Fruit fly (Drosophila melanogaster) whole organism, embryonic: ENCODE measurements around the gene AhcyL1.

Experiments used
- BEAF-32 ChIP-seq: fragments of 200-800 bp; sonication (Bioruptor generic); optimal IDR thresholded peaks from 3 replicates; lab custom pipeline; 2017; ENCODE audit warnings: missing biosample characterization, missing genetic modification characterization, mild to moderate bottlenecking, moderate library complexity, missing genetic modification reagents
- CG10147 ChIP-seq: fragments of 200-800 bp; sonication (Bioruptor generic); optimal IDR thresholded peaks from 2 replicates; lab custom pipeline; 2019; ENCODE audit warnings: missing biosample characterization, mild to moderate bottlenecking, missing genetic modification characterization, moderate library complexity
- CG12219 ChIP-seq: fragments of 200-800 bp; sonication (Bioruptor generic); optimal IDR thresholded peaks from 3 replicates; lab custom pipeline; 2018; ENCODE audit warnings: missing biosample characterization, mild to moderate bottlenecking, missing genetic modification characterization
- CG12391 ChIP-seq: fragments of 200-800 bp; sonication (Bioruptor generic); optimal IDR thresholded peaks from 3 replicates; lab custom pipeline; 2018; ENCODE audit warnings: missing biosample characterization, mild to moderate bottlenecking, missing genetic modification characterization, moderate library complexity
- CG12744 ChIP-seq: fragments of 200-800 bp; sonication (Bioruptor generic); optimal IDR thresholded peaks from 2 replicates; lab custom pipeline; 2016; ENCODE audit warnings: missing biosample characterization, missing genetic modification characterization
- CG12942 ChIP-seq: fragments of 200-800 bp; sonication (Bioruptor generic); optimal IDR thresholded peaks from 3 replicates; lab custom pipeline; 2016; ENCODE audit warnings: missing biosample characterization, missing genetic modification characterization
- CG13624 ChIP-seq: fragments of 200-800 bp; sonication (Bioruptor generic); optimal IDR thresholded peaks from 2 replicates; lab custom pipeline; 2016; ENCODE audit warnings: missing biosample characterization, missing genetic modification characterization
- CG14667 ChIP-seq: fragments of 200-800 bp; sonication (Bioruptor generic); IDR thresholded peaks from 2 replicates; pipeline ENCODE4 v1.3.6; 2022; ENCODE audit warnings: missing biosample characterization, missing genetic modification characterization
- CG18262 ChIP-seq: fragments of 200-800 bp; optimal IDR thresholded peaks from 3 replicates; lab custom pipeline; 2019; ENCODE audit warnings: missing biosample characterization, mild to moderate bottlenecking, missing genetic modification characterization, moderate library complexity
- CG1832 ChIP-seq: fragments of 200-800 bp; sonication (Bioruptor generic); optimal IDR thresholded peaks from 2 replicates; lab custom pipeline; 2017; ENCODE audit warnings: missing biosample characterization, mild to moderate bottlenecking, missing genetic modification characterization, inconsistent platforms
- CG31224 ChIP-seq: fragments of 200-800 bp; sonication (Bioruptor generic); IDR thresholded peaks from 2 replicates; pipeline ENCODE4 v1.3.6; 2022; ENCODE audit warnings: missing biosample characterization, missing genetic modification characterization
- CG31441 ChIP-seq: fragments of 200-800 bp; sonication (Bioruptor generic); IDR thresholded peaks from 2 replicates; pipeline ENCODE4 v1.3.6; 2022; ENCODE audit warnings: missing biosample characterization, missing genetic modification characterization
- CG3163 ChIP-seq: fragments of 200-800 bp; sonication (Bioruptor generic); optimal IDR thresholded peaks from 3 replicates; lab custom pipeline; 2016; ENCODE audit warnings: missing biosample characterization, missing genetic modification characterization
- CG32532 ChIP-seq: fragments of 200-800 bp; sonication (Bioruptor generic); IDR thresholded peaks from 2 replicates; pipeline ENCODE4 v1.3.6; 2022; ENCODE audit warnings: missing biosample characterization, missing genetic modification characterization
- CG34224 ChIP-seq: fragments of 200-800 bp; sonication (Bioruptor generic); IDR thresholded peaks from 3 replicates; pipeline ENCODE4 v1.3.6; 2022; ENCODE audit warnings: missing biosample characterization, missing genetic modification characterization; ENCODE audit not compliant: partially characterized antibody
- CG34376 ChIP-seq: fragments of 200-800 bp; sonication (Bioruptor generic); optimal IDR thresholded peaks from 2 replicates; lab custom pipeline; 2018; ENCODE audit warnings: missing biosample characterization, mild to moderate bottlenecking, missing genetic modification characterization
- CG4617 ChIP-seq: fragments of 200-800 bp; sonication (Bioruptor generic); optimal IDR thresholded peaks from 3 replicates; lab custom pipeline; 2016; ENCODE audit warnings: missing biosample characterization, missing genetic modification characterization, borderline replicate concordance
- CG6254 ChIP-seq: fragments of 200-800 bp; sonication (Bioruptor generic); optimal IDR thresholded peaks from 3 replicates; lab custom pipeline; 2017; ENCODE audit warnings: mild to moderate bottlenecking, missing biosample characterization, missing genetic modification reagents, missing genetic modification characterization
- CG6272 ChIP-seq: fragments of 200-800 bp; sonication (Bioruptor generic); IDR thresholded peaks from 2 replicates; pipeline ENCODE4 v1.3.6; 2022; ENCODE audit warnings: missing biosample characterization, missing genetic modification characterization
- CG7372 ChIP-seq: fragments of 200-800 bp; sonication (Bioruptor generic); IDR thresholded peaks from 2 replicates; pipeline ENCODE4 v1.3.6; 2022; ENCODE audit warnings: missing biosample characterization, missing genetic modification characterization
- CG7786 ChIP-seq: fragments of 200-800 bp; sonication (Bioruptor generic); optimal IDR thresholded peaks from 2 replicates; lab custom pipeline; 2016; ENCODE audit warnings: missing biosample characterization, missing genetic modification characterization
- CG8089 ChIP-seq: fragments of 200-800 bp; sonication (Bioruptor generic); optimal IDR thresholded peaks from 3 replicates; lab custom pipeline; 2016; ENCODE audit warnings: missing biosample characterization, missing genetic modification characterization
- CG9727 ChIP-seq: fragments of 200-800 bp; sonication (Bioruptor generic); optimal IDR thresholded peaks from 3 replicates; lab custom pipeline; 2017; ENCODE audit warnings: missing biosample characterization, mild to moderate bottlenecking, missing genetic modification characterization
- D19A ChIP-seq: fragments of 200-800 bp; optimal IDR thresholded peaks from 3 replicates; lab custom pipeline; 2019; ENCODE audit warnings: missing biosample characterization, mild to moderate bottlenecking, missing genetic modification characterization, moderate library complexity
- Dref ChIP-seq: fragments of 200-800 bp; sonication (Bioruptor generic); IDR thresholded peaks from 2 replicates; pipeline ENCODE4 v1.3.6; 2022; ENCODE audit warnings: missing biosample characterization, missing genetic modification characterization
- Drgx ChIP-seq: fragments of 200-800 bp; sonication (Bioruptor generic); IDR thresholded peaks from 2 replicates; pipeline ENCODE4 v1.3.6; 2022; ENCODE audit warnings: missing biosample characterization, missing genetic modification characterization
- GATAe ChIP-seq: fragments of 200-800 bp; sonication (Bioruptor generic); conservative IDR thresholded peaks from 2 replicates; pipeline ENCODE4 v1.3.6; 2022; ENCODE audit warnings: missing biosample characterization, missing genetic modification characterization
- Gug ChIP-seq: fragments of 200-800 bp; sonication (Bioruptor generic); IDR thresholded peaks from 4 replicates; pipeline ENCODE4 v1.3.6; 2022; ENCODE audit warnings: missing biosample characterization, missing genetic modification characterization
- HmgD ChIP-seq: fragments of 200-800 bp; sonication (Bioruptor generic); optimal IDR thresholded peaks from 3 replicates; lab custom pipeline; 2016; ENCODE audit warnings: missing biosample characterization, missing genetic modification characterization
- MBD-R2 ChIP-seq: fragments of 200-800 bp; sonication (Bioruptor generic); IDR thresholded peaks from 2 replicates; pipeline ENCODE4 v1.3.6; 2022; ENCODE audit warnings: missing biosample characterization, missing genetic modification characterization
- Mes4 ChIP-seq: fragments of 200-800 bp; sonication (Bioruptor generic); optimal IDR thresholded peaks from 2 replicates; lab custom pipeline; 2016; ENCODE audit warnings: missing biosample characterization, missing genetic modification characterization
- Oli ChIP-seq: fragments of 200-800 bp; sonication (Bioruptor generic); optimal IDR thresholded peaks from 2 replicates; lab custom pipeline; 2018; ENCODE audit warnings: missing biosample characterization, mild to moderate bottlenecking, missing genetic modification characterization, moderate library complexity
- PHDP ChIP-seq: fragments of 200-800 bp; sonication (Bioruptor generic); optimal IDR thresholded peaks from 3 replicates; lab custom pipeline; 2018; ENCODE audit warnings: missing biosample characterization, mild to moderate bottlenecking, missing genetic modification characterization, moderate library complexity
- abd-A ChIP-seq: fragments of 200-800 bp; sonication (Bioruptor generic); optimal IDR thresholded peaks from 3 replicates; lab custom pipeline; 2019; ENCODE audit warnings: missing biosample characterization, mild to moderate bottlenecking, missing genetic modification characterization, moderate library complexity
- ara ChIP-seq: fragments of 200-800 bp; sonication (Bioruptor generic); IDR thresholded peaks from 2 replicates; pipeline ENCODE4 v1.3.6; 2022; ENCODE audit warnings: missing biosample characterization, missing genetic modification characterization
- ase ChIP-seq: fragments of 200-800 bp; sonication (Bioruptor generic); IDR thresholded peaks from 3 replicates; pipeline ENCODE4 v1.3.6; 2022; ENCODE audit warnings: missing biosample characterization, missing genetic modification characterization
- ci ChIP-seq: fragments of 200-800 bp; sonication (Bioruptor generic); IDR thresholded peaks from 3 replicates; pipeline ENCODE4 v1.3.6; 2022; ENCODE audit warnings: missing biosample characterization, missing genetic modification characterization
- emc ChIP-seq: fragments of 200-800 bp; sonication (Bioruptor generic); optimal IDR thresholded peaks from 2 replicates; lab custom pipeline; 2016; ENCODE audit warnings: missing biosample characterization, missing genetic modification characterization
- en ChIP-seq: fragments of 200-800 bp; sonication (Bioruptor generic); optimal IDR thresholded peaks from 2 replicates; lab custom pipeline; 2016; ENCODE audit warnings: missing biosample characterization, missing genetic modification characterization
- ewg ChIP-seq: fragments of 200-800 bp; sonication (Bioruptor generic); optimal IDR thresholded peaks from 3 replicates; lab custom pipeline; 2017; ENCODE audit warnings: mild to moderate bottlenecking, missing biosample characterization, missing genetic modification reagents, missing genetic modification characterization
- fru ChIP-seq: fragments of >200 bp; optimal IDR thresholded peaks from 2 replicates; lab custom pipeline; 2017
- grn ChIP-seq: fragments of 200-800 bp; sonication (Bioruptor generic); optimal IDR thresholded peaks from 3 replicates; lab custom pipeline; 2017; ENCODE audit warnings: missing biosample characterization, missing genetic modification characterization
- gsb-n ChIP-seq: fragments of 200-800 bp; sonication (Bioruptor generic); optimal IDR thresholded peaks from 3 replicates; lab custom pipeline; 2018; ENCODE audit warnings: missing biosample characterization, mild to moderate bottlenecking, missing genetic modification characterization
- her ChIP-seq: fragments of 200-800 bp; sonication (Bioruptor generic); optimal IDR thresholded peaks from 2 replicates; lab custom pipeline; 2016; ENCODE audit warnings: missing biosample characterization, missing genetic modification characterization
- lov ChIP-seq, 2 experiments: fragments of 200-800 bp in 1 of 2; fragments of >200 bp in 1 of 2; sonication (Bioruptor generic) in 1 of 2; IDR thresholded peaks in 1 of 2; optimal IDR thresholded peaks in 1 of 2; 2 replicates in 1 of 2; 3 replicates in 1 of 2; pipeline versions ENCODE4 v1.3.6 to Lab custom; 2017 to 2022; ENCODE audit warnings: missing biosample characterization in 1 of 2, missing genetic modification characterization in 1 of 2
- luna ChIP-seq: fragments of 200-800 bp; sonication (Bioruptor generic); optimal IDR thresholded peaks from 2 replicates; lab custom pipeline; 2016; ENCODE audit warnings: missing biosample characterization, missing genetic modification characterization
- mirr ChIP-seq: fragments of 200-800 bp; sonication (Bioruptor generic); optimal IDR thresholded peaks from 3 replicates; lab custom pipeline; 2018; ENCODE audit warnings: missing biosample characterization, mild to moderate bottlenecking, missing genetic modification characterization
- peb ChIP-seq: fragments of 200-800 bp; sonication (Bioruptor generic); IDR thresholded peaks from 2 replicates; pipeline ENCODE4 v1.3.6; 2022; ENCODE audit warnings: missing biosample characterization, missing genetic modification characterization
- slou ChIP-seq: fragments of 200-800 bp; sonication (Bioruptor generic); optimal IDR thresholded peaks from 3 replicates; lab custom pipeline; 2016; ENCODE audit warnings: missing biosample characterization, missing genetic modification characterization
- ssp ChIP-seq: fragments of 200-800 bp; sonication (Bioruptor generic); IDR thresholded peaks from 2 replicates; pipeline ENCODE4 v1.3.6; 2022; ENCODE audit warnings: missing biosample characterization, missing genetic modification characterization
- trem ChIP-seq: fragments of 200-800 bp; optimal IDR thresholded peaks from 3 replicates; lab custom pipeline; 2019; ENCODE audit warnings: missing biosample characterization, mild to moderate bottlenecking, missing genetic modification characterization, moderate library complexity

Gene AhcyL1

DNA sequence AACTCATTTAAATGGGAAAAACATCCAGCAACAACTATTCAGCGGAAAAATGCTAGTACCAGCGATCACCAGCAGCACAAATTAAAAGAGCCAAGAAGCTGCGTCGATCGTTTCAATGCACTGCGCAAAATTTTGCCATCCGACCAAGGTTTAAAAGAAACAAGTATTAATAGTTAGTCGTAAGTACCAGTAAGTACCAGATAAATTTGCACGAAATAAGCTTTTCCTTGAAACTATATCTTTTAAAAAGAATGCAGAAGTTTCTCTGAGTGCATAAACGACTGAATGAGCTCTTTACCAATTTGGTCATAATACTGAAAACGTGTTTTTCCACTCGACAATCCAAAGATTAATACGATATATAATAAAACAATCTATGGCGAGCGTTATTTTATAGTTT is 38.9 kb downstream of the AhcyL1 start (continued):
- peak; percentile 61 for TF ChIP-seq CG31224 (GFP tag; lab: Robert Waterston, UW)
- TF ChIP-seq her (GFP tag; lab: Kevin White, UChicago) = peak; percentile 52
- TF ChIP-seq CG32532 (GFP tag; lab: Robert Waterston, UW) = peak; percentile 86
- TF ChIP-seq CG9727 = peak; percentile 42
- TF ChIP-seq Mes4 (GFP tag; lab: Kevin White, UChicago) = peak; percentile 55
- TF ChIP-seq BEAF-32 (GFP tag; lab: Kevin White, UChicago) = no peak
- peak; percentile 76; the same call in 2 of the 3 replicates for TF ChIP-seq ci (GFP tag; lab: Robert Waterston, UW)
- TF ChIP-seq slou = peak; percentile 57
- TF ChIP-seq CG13624 (GFP tag; lab: Kevin White, UChicago) = peak; percentile 82
- peak; percentile 59 for TF ChIP-seq CG12391
- TF ChIP-seq PHDP = peak; percentile 78
- peak; percentile 38; the same call in 2 of the 4 replicates for TF ChIP-seq Gug (GFP tag; lab: Robert Waterston, UW)
- no peak for TF ChIP-seq HmgD
- peak; percentile 36 for TF ChIP-seq CG8089 (GFP tag; lab: Kevin White, UChicago)
- peak; percentile 14 for TF ChIP-seq CG4617
- no peak for TF ChIP-seq trem (tag; lab: Kevin White, UChicago)
- TF ChIP-seq ase (GFP tag; lab: Robert Waterston, UW) = peak; percentile 73; the same call in 2 of the 3 replicates
- no peak for TF ChIP-seq ssp (GFP tag; lab: Robert Waterston, UW)
- no peak for TF ChIP-seq CG6254
- no peak for TF ChIP-seq fru (lab: Kevin White, UChicago)
- TF ChIP-seq CG7786 = peak; percentile 77
- peak; percentile 35 for TF ChIP-seq ewg
- no peak for TF ChIP-seq mirr
- TF ChIP-seq CG7372 (GFP tag; lab: Robert Waterston, UW) = peak; percentile 45; the same call in 1 of the 2 replicates
- peak; percentile 60 for TF ChIP-seq emc (GFP tag; lab: Kevin White, UChicago)
- peak; percentile 4 for TF ChIP-seq en (GFP tag; lab: Kevin White, UChicago)
- peak; percentile 71 for TF ChIP-seq CG31441 (GFP tag; lab: Robert Waterston, UW)
- TF ChIP-seq abd-A (tag; lab: Kevin White, UChicago) = no peak
- TF ChIP-seq CG1832 = no peak
- TF ChIP-seq CG6272 = peak; percentile 9; the same call in 1 of the 2 replicates
- TF ChIP-seq CG14667 (GFP tag; lab: Robert Waterston, UW) = peak; percentile 57
- TF ChIP-seq Dref = no peak
- peak; percentile 60 for TF ChIP-seq CG12219 (GFP tag; lab: Kevin White, UChicago)
- 0 out of 2 replicates have a peak, but pooled peaks have one; percentile 26 for TF ChIP-seq MBD-R2 (GFP tag; lab: Robert Waterston, UW)
- TF ChIP-seq peb (GFP tag; lab: Robert Waterston, UW) = no peak
- no peak for TF ChIP-seq grn (GFP tag; lab: Kevin White, UChicago)
- TF ChIP-seq CG34224 (GFP tag; lab: Robert Waterston, UW) = no peak
- peak; percentile 50 for TF ChIP-seq CG10147 (GFP tag; lab: Kevin White, UChicago)
- peak; percentile 84 for TF ChIP-seq Drgx (GFP tag; lab: Robert Waterston, UW)
- peak; percentile 65 for TF ChIP-seq luna
- peak; percentile 53 for TF ChIP-seq CG12942
- TF ChIP-seq ara = 0 out of 2 replicates have a peak, but pooled peaks have one; percentile 20
- TF ChIP-seq gsb-n (tag; lab: Kevin White, UChicago) = no peak
- peak; percentile 79 for TF ChIP-seq Oli (tag; lab: Kevin White, UChicago)
- TF ChIP-seq lov (optimal IDR thresholded peaks at IDR 0.05; lab: Kevin White, UChicago) = no peak
- no peak for TF ChIP-seq lov (GFP tag; IDR thresholded peaks at IDR 0.05; lab: Robert Waterston, UW)
- TF ChIP-seq GATAe (GFP tag; lab: Robert Waterston, UW) = 0 out of 2 replicates have a peak, but pooled peaks have one; percentile 22
- peak; percentile 44 for TF ChIP-seq CG18262
- peak; percentile 22 for TF ChIP-seq CG3163
- TF ChIP-seq D19A (tag; lab: Kevin White, UChicago) = no peak
- peak; percentile 45 for TF ChIP-seq CG12744
- no peak for TF ChIP-seq CG34376 (GFP tag; lab: Kevin White, UChicago)
